Worm (Caenorhabditis elegans): ENCODE results near the gene his-16.
"Not testable (repeated sequence)": the region's sequence is repeated elsewhere in the genome, so short reads cannot be mapped to it uniquely, and the experiment has no call there.

The his-16 gene

ce11 chrII:13841106-13841854, 23.3 kb upstream of the his-16 start, which contains the start of gene F08G2.7:
Gene F08G2.7 (minus strand): TSS chrII:13841156.
- TF ChIP-seq ztf-29 (GFP tag; IDR thresholded peaks at IDR 0.05), result peak; percentile 29; the same call in 1 of the 2 replicates
- TF ChIP-seq cog-1 (tag; optimal IDR thresholded peaks at IDR 0.05), result no peak

DNA sequence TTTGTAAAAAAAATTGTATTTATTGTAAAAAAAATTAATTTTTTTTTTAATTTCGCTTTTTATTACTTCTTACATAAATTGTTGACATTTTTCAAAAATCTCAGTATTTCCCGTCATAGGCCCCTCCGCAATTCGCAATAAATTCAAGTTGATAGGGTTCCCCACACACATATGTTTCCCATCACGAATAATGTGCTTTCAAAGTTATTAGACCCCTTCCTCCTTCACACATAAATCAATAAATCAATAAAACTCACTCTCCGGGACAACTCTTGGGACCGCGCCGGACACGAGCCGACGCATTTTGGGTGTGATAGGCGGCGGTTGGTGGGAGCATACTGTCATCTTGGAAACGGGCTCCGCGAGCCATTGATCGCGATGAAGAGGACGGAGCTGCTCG, 21.5 kb upstream of the his-16 start:
- TF ChIP-seq med-1 (GFP tag; optimal IDR thresholded peaks at IDR 0.05; ENCODE audit: insufficient read depth), result no peak
- TF ChIP-seq klf-2 (GFP tag; conservative IDR thresholded peaks at IDR 0.05), result no peak
- TF ChIP-seq ref-1 (GFP tag; conservative IDR thresholded peaks at IDR 0.05), result no peak
- no peak for TF ChIP-seq tab-1 (GFP tag; IDR thresholded peaks at IDR 0.05)
- TF ChIP-seq ztf-23 (GFP tag; IDR thresholded peaks at IDR 0.05), result no peak
- no peak for TF ChIP-seq flt-1 (GFP tag; IDR thresholded peaks at IDR 0.05)
- no peak for TF ChIP-seq T22C8.4 (GFP tag; IDR thresholded peaks at IDR 0.05)
- TF ChIP-seq ztf-29 (GFP tag; IDR thresholded peaks at IDR 0.05), result no peak

- TF ChIP-seq cog-1 (tag; optimal IDR thresholded peaks at IDR 0.05) (no peak), klf-2 (GFP tag; conservative IDR thresholded peaks at IDR 0.05) (no peak), tab-1 (GFP tag; IDR thresholded peaks at IDR 0.05) (no peak), flt-1 (GFP tag; IDR thresholded peaks at IDR 0.05) (no peak), ref-1 (GFP tag; conservative IDR thresholded peaks at IDR 0.05) (no peak), ztf-29 (GFP tag; IDR thresholded peaks at IDR 0.05) (no peak), med-1 (GFP tag; optimal IDR thresholded peaks at IDR 0.05; ENCODE audit: insufficient read depth) (no peak), T22C8.4 (GFP tag; IDR thresholded peaks at IDR 0.05) (no peak), ztf-23 (GFP tag; IDR thresholded peaks at IDR 0.05) (no peak)
Measured at ce11 chrII:13838403-13838802, 20.5 kb upstream of the his-16 start.

DNA sequence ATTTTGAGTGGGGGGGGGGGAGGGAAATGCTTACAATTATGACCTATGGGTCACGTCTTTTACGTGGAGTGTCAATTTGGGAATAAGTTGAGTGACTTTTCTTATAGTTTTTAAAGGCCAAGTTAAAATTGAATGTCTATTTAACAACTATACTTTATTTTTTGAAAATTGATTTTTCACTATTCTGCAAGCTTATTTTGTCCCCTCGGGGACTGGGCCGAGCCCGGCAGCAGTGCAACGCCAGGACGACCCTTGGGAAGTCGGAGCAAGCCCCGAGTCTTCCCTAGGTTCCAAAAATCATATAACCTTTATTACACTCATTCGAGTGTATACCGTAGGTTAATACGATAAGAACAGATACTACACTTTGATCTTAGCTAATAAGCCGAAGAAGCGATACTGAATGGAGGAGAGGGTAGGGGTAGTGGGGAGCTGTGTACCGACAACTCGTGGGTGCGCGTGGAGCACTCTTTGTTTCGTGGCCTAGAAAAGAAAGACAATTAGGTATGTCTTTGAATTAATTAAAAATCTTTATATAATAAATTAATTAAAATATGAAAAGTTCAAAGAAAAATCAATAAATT, 17.9 kb upstream of the his-16 start, which contains the start of gene ins-37:
Gene ins-37, minus strand, starts transcription at position 384 of the 584 bp plus-strand sequence.
- not testable (repeated sequence) for TF ChIP-seq flt-1 (GFP tag; IDR thresholded peaks at IDR 0.05); klf-2 (GFP tag; conservative IDR thresholded peaks at IDR 0.05); ztf-29 (GFP tag; IDR thresholded peaks at IDR 0.05)

DNA sequence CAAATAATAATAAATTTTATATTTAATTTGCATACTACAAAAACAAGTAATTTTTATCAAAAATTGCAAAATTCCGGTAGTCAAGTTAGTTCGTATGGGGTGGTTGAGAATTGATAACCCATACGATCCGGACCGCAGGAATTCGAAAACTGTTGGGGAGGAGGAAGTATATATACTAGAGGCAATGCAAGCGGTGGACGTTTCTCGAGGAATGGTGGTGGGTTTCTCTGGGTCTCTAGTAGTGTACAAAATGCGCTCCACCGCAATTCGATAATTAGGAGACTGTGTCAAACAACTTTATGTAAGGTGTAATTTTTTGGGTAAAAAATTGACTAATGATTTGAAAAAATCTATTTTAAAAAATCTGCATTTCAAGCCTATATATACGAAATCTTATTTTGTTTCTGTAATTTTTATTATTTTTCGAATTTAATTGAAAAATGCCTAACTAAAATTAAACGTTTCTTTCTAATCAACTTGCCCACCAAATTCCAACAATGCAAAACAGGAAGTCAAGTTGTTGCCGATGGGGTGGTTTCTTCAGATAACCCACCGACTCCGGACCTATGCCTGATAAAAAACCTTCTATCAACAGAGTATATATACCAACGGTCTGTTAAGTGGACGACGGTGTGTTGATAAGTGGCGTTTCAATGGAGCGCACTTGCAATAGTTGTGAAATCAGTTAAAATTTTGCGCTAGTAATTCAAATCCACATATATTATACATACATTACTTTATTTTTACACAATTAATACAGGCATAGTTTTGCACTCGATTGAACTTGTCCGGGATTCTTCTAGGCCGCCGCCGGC, 16.6 kb upstream of the his-16 start:
- peak; percentile 91 for TF ChIP-seq ztf-23 (GFP tag; IDR thresholded peaks at IDR 0.05)
- TF ChIP-seq cog-1 (tag; optimal IDR thresholded peaks at IDR 0.05), result peak; percentile 73
- peak; percentile 79 for TF ChIP-seq ztf-29 (GFP tag; IDR thresholded peaks at IDR 0.05)
- peak; percentile 92 for TF ChIP-seq flt-1 (GFP tag; IDR thresholded peaks at IDR 0.05)
- peak; percentile 84 for TF ChIP-seq klf-2 (GFP tag; conservative IDR thresholded peaks at IDR 0.05)
- peak; percentile 74 for TF ChIP-seq ref-1 (GFP tag; conservative IDR thresholded peaks at IDR 0.05)
- peak; percentile 90 for TF ChIP-seq tab-1 (GFP tag; IDR thresholded peaks at IDR 0.05)
- TF ChIP-seq T22C8.4 (GFP tag; IDR thresholded peaks at IDR 0.05), result peak; percentile 83
- TF ChIP-seq med-1 (GFP tag; optimal IDR thresholded peaks at IDR 0.05; ENCODE audit: insufficient read depth), result peak; percentile 31

- TF ChIP-seq ztf-23 (GFP tag; IDR thresholded peaks at IDR 0.05), result no peak
- TF ChIP-seq ref-1 (GFP tag; conservative IDR thresholded peaks at IDR 0.05), result no peak
- no peak for TF ChIP-seq med-1 (GFP tag; optimal IDR thresholded peaks at IDR 0.05; ENCODE audit: insufficient read depth)
- TF ChIP-seq ztf-29 (GFP tag; IDR thresholded peaks at IDR 0.05), result no peak
- no peak for TF ChIP-seq tab-1 (GFP tag; IDR thresholded peaks at IDR 0.05)
- no peak for TF ChIP-seq flt-1 (GFP tag; IDR thresholded peaks at IDR 0.05)
- TF ChIP-seq T22C8.4 (GFP tag; IDR thresholded peaks at IDR 0.05), result no peak
- no peak for TF ChIP-seq cog-1 (tag; optimal IDR thresholded peaks at IDR 0.05)
- no peak for TF ChIP-seq klf-2 (GFP tag; conservative IDR thresholded peaks at IDR 0.05)
Measured at ce11 chrII:13833505-13833904, 15.6 kb upstream of the his-16 start, which contains the start of gene F08G2.5. Gene F08G2.5 (minus strand): TSS chrII:13833631.

- TF ChIP-seq flt-1 (GFP tag; IDR thresholded peaks at IDR 0.05), result no peak
- no peak for TF ChIP-seq ztf-23 (GFP tag; IDR thresholded peaks at IDR 0.05)
- no peak for TF ChIP-seq med-1 (GFP tag; optimal IDR thresholded peaks at IDR 0.05; ENCODE audit: insufficient read depth)
- TF ChIP-seq T22C8.4 (GFP tag; IDR thresholded peaks at IDR 0.05), result no peak
- no peak for TF ChIP-seq ztf-29 (GFP tag; IDR thresholded peaks at IDR 0.05)
- TF ChIP-seq ref-1 (GFP tag; conservative IDR thresholded peaks at IDR 0.05), result no peak
- TF ChIP-seq klf-2 (GFP tag; conservative IDR thresholded peaks at IDR 0.05), result no peak
- TF ChIP-seq tab-1 (GFP tag; IDR thresholded peaks at IDR 0.05), result no peak
Measured at ce11 chrII:13830255-13830654, 12.3 kb upstream of the his-16 start, which contains the start of gene F08G2.4. Gene F08G2.4 (plus strand): TSS chrII:13830602.

ce11 chrII:13829123-13829996, 11.4 kb upstream of the his-16 start:
- peak; percentile 56; the same call in 1 of the 2 replicates for TF ChIP-seq flt-1 (GFP tag; IDR thresholded peaks at IDR 0.05)

DNA sequence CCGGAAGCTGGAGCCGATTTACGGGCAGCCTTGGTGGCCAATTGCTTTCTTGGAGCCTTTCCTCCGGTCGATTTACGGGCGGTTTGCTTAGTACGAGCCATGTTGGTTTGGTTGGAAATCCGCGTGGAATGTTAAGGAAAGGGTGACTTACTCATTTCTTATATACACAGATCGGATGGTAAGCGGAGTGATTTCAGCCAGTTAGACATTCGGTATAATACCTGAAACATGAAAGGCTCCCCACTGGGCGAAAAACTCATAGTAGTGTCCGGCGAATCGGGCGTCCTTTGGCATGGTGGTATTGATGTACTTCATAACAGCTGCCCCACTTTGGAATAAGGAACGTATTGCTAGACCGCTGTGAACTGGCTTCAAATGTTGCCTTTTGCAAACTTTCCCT, 10.7 kb upstream of the his-16 start, which contains the start of gene his-42:
Gene his-42, minus strand, starts transcription at position 101 of the 400 bp plus-strand sequence.
- TF ChIP-seq med-1 (GFP tag; optimal IDR thresholded peaks at IDR 0.05; ENCODE audit: insufficient read depth), result no peak
- TF ChIP-seq flt-1 (GFP tag; IDR thresholded peaks at IDR 0.05), result no peak
- TF ChIP-seq ztf-29 (GFP tag; IDR thresholded peaks at IDR 0.05), result no peak
- no peak for TF ChIP-seq tab-1 (GFP tag; IDR thresholded peaks at IDR 0.05)
- no peak for TF ChIP-seq cog-1 (tag; optimal IDR thresholded peaks at IDR 0.05)
- no peak for TF ChIP-seq ztf-23 (GFP tag; IDR thresholded peaks at IDR 0.05)
- no peak for TF ChIP-seq ref-1 (GFP tag; conservative IDR thresholded peaks at IDR 0.05)

Measured in whole organism, midembryonic.